Worm (Caenorhabditis elegans) whole organism, young adult: ENCODE data around the gene pfkb-1.2.
A peak's percentile ranks its signal among the peaks of the same experiment; 100 is the strongest.

ENCODE experiments used
- B0019.2 ChIP-seq: fragments of 200-800 bp; sonication (Bioruptor generic); conservative IDR thresholded peaks from 2 replicates; pipeline ENCODE4 v1.3.6; 2022; ENCODE audit warnings: missing genetic modification reagents, missing genetic modification characterization, missing compliant biosample characterization
- B0261.1 ChIP-seq: sonication (generic microtip); optimal IDR thresholded peaks from 2 replicates; lab custom pipeline; 2016; ENCODE audit warnings: mild to moderate bottlenecking, missing genetic modification characterization, moderate library complexity, missing compliant biosample characterization
- C17E4.6 ChIP-seq: fragments of 200-800 bp; sonication (Bioruptor generic); IDR thresholded peaks from 2 replicates; pipeline ENCODE4 v1.3.6; 2022; ENCODE audit warnings: missing genetic modification reagents, missing genetic modification characterization, missing compliant biosample characterization
- F22D6.2 ChIP-seq: sonication (generic microtip); optimal IDR thresholded peaks from 2 replicates; lab custom pipeline; 2016; ENCODE audit warnings: mild to moderate bottlenecking, missing genetic modification characterization, missing compliant biosample characterization
- F33H1.4 ChIP-seq: fragments of 200-800 bp; sonication (Bioruptor generic); IDR thresholded peaks from 2 replicates; pipeline ENCODE4 v1.3.6; 2022; ENCODE audit warnings: missing genetic modification reagents, missing genetic modification characterization, missing compliant biosample characterization
- F37B4.10 ChIP-seq: fragments of 200-800 bp; sonication (Bioruptor generic); IDR thresholded peaks from 2 replicates; pipeline ENCODE4 v1.3.6; 2022; ENCODE audit warnings: missing genetic modification characterization, missing compliant biosample characterization
- F39B2.1 ChIP-seq: fragments of 200-800 bp; sonication (Bioruptor generic); IDR thresholded peaks from 2 replicates; pipeline ENCODE4 v1.3.6; 2022; ENCODE audit warnings: missing genetic modification reagents, missing genetic modification characterization, missing compliant biosample characterization
- F55B11.4 ChIP-seq: sonication (generic microtip); optimal IDR thresholded peaks from 2 replicates; lab custom pipeline; 2016; ENCODE audit warnings: missing compliant biosample characterization, missing genetic modification characterization, borderline replicate concordance; ENCODE audit not compliant: insufficient read depth
- K12H6.12 ChIP-seq: fragments of 200-800 bp; sonication (Bioruptor generic); optimal IDR thresholded peaks from 2 replicates; lab custom pipeline; 2018; ENCODE audit warnings: mild to moderate bottlenecking, missing genetic modification characterization, missing compliant biosample characterization
- T26A5.8 ChIP-seq: sonication (generic microtip); optimal IDR thresholded peaks from 2 replicates; lab custom pipeline; 2016; ENCODE audit warnings: missing genetic modification characterization, missing compliant biosample characterization
- Y56A3A.18 ChIP-seq: fragments of 200-800 bp; sonication (Bioruptor generic); IDR thresholded peaks from 2 replicates; pipeline ENCODE4 v1.3.6; 2022; ENCODE audit warnings: missing genetic modification reagents, missing genetic modification characterization, missing compliant biosample characterization
- Y95B8A.8 ChIP-seq: fragments of 200-800 bp; sonication (Bioruptor generic); IDR thresholded peaks from 2 replicates; pipeline ENCODE4 v1.3.6; 2022; ENCODE audit warnings: missing genetic modification reagents, missing genetic modification characterization, missing compliant biosample characterization
- ZK185.1 ChIP-seq: sonication (generic microtip); optimal IDR thresholded peaks from 2 replicates; lab custom pipeline; 2016; ENCODE audit warnings: mild to moderate bottlenecking, missing genetic modification characterization, missing compliant biosample characterization; ENCODE audit not compliant: poor library complexity, severe bottlenecking
- akir-1 ChIP-seq: fragments of 200-800 bp; sonication (Bioruptor generic); optimal IDR thresholded peaks from 2 replicates; lab custom pipeline; 2018; ENCODE audit warnings: mild to moderate bottlenecking, missing genetic modification characterization, moderate library complexity, missing compliant biosample characterization
- attf-6 ChIP-seq: fragments of 200-800 bp; sonication (Bioruptor generic); IDR thresholded peaks from 2 replicates; pipeline ENCODE4 v1.3.6; 2022; ENCODE audit warnings: missing genetic modification reagents, missing genetic modification characterization, missing compliant biosample characterization
- die-1 ChIP-seq: sonication (generic microtip); optimal IDR thresholded peaks from 2 replicates; lab custom pipeline; 2016; ENCODE audit warnings: missing genotype, mild to moderate bottlenecking, missing genetic modification characterization, missing compliant biosample characterization
- ekl-4 ChIP-seq: fragments of 200-800 bp; sonication (Bioruptor generic); IDR thresholded peaks from 2 replicates; pipeline ENCODE4 v1.3.6; 2022; ENCODE audit warnings: missing genetic modification reagents, missing genetic modification characterization, missing compliant biosample characterization
- fkh-3 ChIP-seq: sonication (generic microtip); optimal IDR thresholded peaks from 2 replicates; lab custom pipeline; 2016; ENCODE audit warnings: mild to moderate bottlenecking, missing genetic modification characterization, missing compliant biosample characterization
- hlh-12 ChIP-seq: sonication (generic microtip); optimal IDR thresholded peaks from 2 replicates; lab custom pipeline; 2016; ENCODE audit warnings: missing genetic modification characterization, missing compliant biosample characterization
- hmg-1.2 ChIP-seq: fragments of 200-800 bp; sonication (Bioruptor generic); IDR thresholded peaks from 2 replicates; pipeline ENCODE4 v1.3.6; 2022; ENCODE audit warnings: missing genetic modification reagents, missing genetic modification characterization, missing compliant biosample characterization
- hrde-1 ChIP-seq: sonication (generic microtip); optimal IDR thresholded peaks from 2 replicates; lab custom pipeline; 2016; ENCODE audit warnings: missing genetic modification characterization, mild to moderate bottlenecking, missing compliant biosample characterization, moderate library complexity, missing genotype, missing genetic modification reagents, borderline replicate concordance
- lag-1 ChIP-seq: fragments of 200-800 bp; sonication (Bioruptor generic); IDR thresholded peaks from 2 replicates; pipeline ENCODE4 v1.3.6; 2022; ENCODE audit warnings: missing genetic modification reagents, missing genetic modification characterization, missing compliant biosample characterization
- lin-35 ChIP-seq, 3 experiments: fragments of 150-350 bp in 2 of 3; sonication (generic microtip) in 1 of 3; optimal IDR thresholded peaks; 2 replicates each; lab custom pipeline; 2014 to 2018; ENCODE audit warnings: missing biosample characterization in 3 of 3, missing genetic modification characterization in 3 of 3, missing genetic modification reagents in 3 of 3
- lir-1 ChIP-seq: fragments of 200-800 bp; sonication (Bioruptor generic); conservative IDR thresholded peaks from 2 replicates; pipeline ENCODE4 v1.3.6; 2022; ENCODE audit warnings: missing genetic modification reagents, missing genetic modification characterization, missing compliant biosample characterization
- lsl-1 ChIP-seq: fragments of 200-800 bp; sonication (Bioruptor generic); optimal IDR thresholded peaks from 2 replicates; lab custom pipeline; 2018; ENCODE audit warnings: mild to moderate bottlenecking, missing genetic modification characterization, moderate library complexity, missing compliant biosample characterization
- madf-10 ChIP-seq: sonication (generic microtip); optimal IDR thresholded peaks from 2 replicates; lab custom pipeline; 2016; ENCODE audit warnings: mild to moderate bottlenecking, missing genetic modification characterization, missing compliant biosample characterization
- madf-3 ChIP-seq: fragments of 200-800 bp; sonication (Bioruptor generic); IDR thresholded peaks from 2 replicates; pipeline ENCODE4 v1.3.6; 2022; ENCODE audit warnings: missing genetic modification reagents, missing genetic modification characterization, missing compliant biosample characterization
- madf-6 ChIP-seq: fragments of 200-800 bp; sonication (Bioruptor generic); IDR thresholded peaks from 2 replicates; pipeline ENCODE4 v1.3.6; 2022; ENCODE audit warnings: missing genetic modification reagents, missing genetic modification characterization, missing compliant biosample characterization
- nhr-179 ChIP-seq: sonication (generic microtip); optimal IDR thresholded peaks from 2 replicates; lab custom pipeline; 2016; ENCODE audit warnings: mild to moderate bottlenecking, missing genetic modification characterization, missing compliant biosample characterization
- nhr-80 ChIP-seq: sonication (generic microtip); optimal IDR thresholded peaks from 2 replicates; lab custom pipeline; 2016; ENCODE audit warnings: missing genetic modification characterization, missing compliant biosample characterization
- nhr-90 ChIP-seq: sonication (generic microtip); optimal IDR thresholded peaks from 2 replicates; lab custom pipeline; 2016; ENCODE audit warnings: missing genotype, mild to moderate bottlenecking, missing genetic modification characterization, missing compliant biosample characterization
- pha-4 ChIP-seq: fragments of 150-350 bp; sonication (generic microtip); optimal IDR thresholded peaks from 2 replicates; lab custom pipeline; 2014; ENCODE audit warnings: missing biosample characterization, missing genetic modification reagents, missing genetic modification characterization
- rec-8 ChIP-seq, 2 experiments: sonication (generic microtip); optimal IDR thresholded peaks; 2 replicates each; lab custom pipeline; 2016; ENCODE audit warnings: mild to moderate bottlenecking in 2 of 2, missing genetic modification characterization in 2 of 2, missing genetic modification reagents in 2 of 2, missing genotype in 2 of 2, missing biosample characterization in 1 of 2, missing compliant biosample characterization in 1 of 2, moderate library complexity in 1 of 2
- rpc-1 ChIP-seq, 2 experiments: fragments of 150-350 bp in 1 of 2; sonication (generic microtip) in 1 of 2; optimal IDR thresholded peaks; 2 replicates each; lab custom pipeline; 2014 to 2018; ENCODE audit warnings: missing biosample characterization in 1 of 2, missing genetic modification characterization in 1 of 2, missing genetic modification reagents in 1 of 2, missing genotype in 1 of 2
- snpc-1.3 ChIP-seq: sonication (generic microtip); optimal IDR thresholded peaks from 2 replicates; lab custom pipeline; 2017; ENCODE audit warnings: missing genetic modification characterization, mild to moderate bottlenecking, missing compliant biosample characterization, antibody characterized with exemption, moderate library complexity, missing genotype, missing genetic modification reagents; ENCODE audit not compliant: insufficient read depth
- snpc-3.4 ChIP-seq: sonication (generic microtip); optimal IDR thresholded peaks from 2 replicates; lab custom pipeline; 2017; ENCODE audit warnings: missing genetic modification characterization, mild to moderate bottlenecking, missing compliant biosample characterization, antibody characterized with exemption, moderate library complexity, missing genotype, missing genetic modification reagents
- snpc-4 ChIP-seq, 5 experiments: fragments of 150-350 bp in 1 of 5; sonication (generic microtip) in 4 of 5; optimal IDR thresholded peaks; 2 replicates each; lab custom pipeline; 2014 to 2018; ENCODE audit warnings: missing genetic modification characterization in 5 of 5, missing biosample characterization in 3 of 5, antibody characterized with exemption in 2 of 5, mild to moderate bottlenecking in 2 of 5, missing compliant biosample characterization in 2 of 5, missing genotype in 2 of 5, moderate library complexity in 2 of 5, missing genetic modification reagents in 1 of 5
- somi-1 ChIP-seq: fragments of 200-800 bp; sonication (Bioruptor generic); optimal IDR thresholded peaks from 2 replicates; lab custom pipeline; 2018; ENCODE audit warnings: mild to moderate bottlenecking, missing genetic modification characterization, missing compliant biosample characterization
- sptf-2 ChIP-seq: fragments of 200-800 bp; sonication (Bioruptor generic); optimal IDR thresholded peaks from 2 replicates; lab custom pipeline; 2018; ENCODE audit warnings: mild to moderate bottlenecking, missing genetic modification characterization, missing compliant biosample characterization
- tlf-1 ChIP-seq: fragments of 200-800 bp; sonication (Bioruptor generic); optimal IDR thresholded peaks from 2 replicates; lab custom pipeline; 2018; ENCODE audit warnings: mild to moderate bottlenecking, missing genetic modification characterization, missing compliant biosample characterization
- unc-130 ChIP-seq: sonication (generic microtip); optimal IDR thresholded peaks from 2 replicates; lab custom pipeline; 2016; ENCODE audit warnings: missing genetic modification reagents, missing genetic modification characterization, missing compliant biosample characterization
- zfh-2 ChIP-seq: fragments of 200-800 bp; sonication (Bioruptor generic); conservative IDR thresholded peaks from 2 replicates; pipeline ENCODE4 v1.3.6; 2022; ENCODE audit warnings: missing genetic modification reagents, missing genetic modification characterization, missing compliant biosample characterization
- ztf-22 ChIP-seq: fragments of 200-800 bp; sonication (Bioruptor generic); optimal IDR thresholded peaks from 2 replicates; lab custom pipeline; 2018; ENCODE audit warnings: mild to moderate bottlenecking, missing genetic modification characterization, moderate library complexity, missing compliant biosample characterization
- ztf-28 ChIP-seq: fragments of 200-800 bp; sonication (Bioruptor generic); IDR thresholded peaks from 2 replicates; pipeline ENCODE4 v1.3.6; 2022; ENCODE audit warnings: missing genetic modification reagents, missing genetic modification characterization, missing compliant biosample characterization

pfkb-1.2 gene

ce11 chrIV:5946602-5947444 lies 5.1 kb downstream of the pfkb-1.2 start, which contains the start of gene inx-7 (continued):
- TF ChIP-seq madf-6 = peak; percentile 82
- no peak for TF ChIP-seq lag-1 (GFP tag; lab: Robert Waterston, UW)
- peak; percentile 48 for TF ChIP-seq unc-130
- peak; percentile 49 for TF ChIP-seq tlf-1 (GFP tag; lab: Kevin White, UChicago)
- peak; percentile 55 for TF ChIP-seq F33H1.4 (GFP tag; lab: Robert Waterston, UW)
- no peak for TF ChIP-seq madf-10
- 0 out of 2 replicates have a peak, but pooled peaks have one; percentile 19 for TF ChIP-seq F39B2.1
- peak; percentile 22; the same call in 1 of the 2 replicates for TF ChIP-seq Y56A3A.18 (GFP tag; lab: Robert Waterston, UW)
- peak; percentile 62 for TF ChIP-seq snpc-1.3 (tag; lab: Kevin White, UChicago)
- TF ChIP-seq F55B11.4 (tag; lab: Kevin White, UChicago) = no peak
- TF ChIP-seq fkh-3 = no peak
- TF ChIP-seq hrde-1 = peak; percentile 55
- no peak for TF ChIP-seq lir-1 (GFP tag; lab: Robert Waterston, UW)
- TF ChIP-seq F22D6.2 (tag; lab: Kevin White, UChicago) = no peak
- no peak for TF ChIP-seq F37B4.10
- TF ChIP-seq nhr-90 (tag; lab: Kevin White, UChicago) = peak; percentile 10
- TF ChIP-seq B0019.2 (GFP tag; lab: Robert Waterston, UW) = no peak
- no peak for TF ChIP-seq ztf-22
- TF ChIP-seq die-1 = peak; percentile 41
- TF ChIP-seq attf-6 (GFP tag; lab: Robert Waterston, UW) = peak; percentile 89

- peak; percentile 76 for TF ChIP-seq snpc-4 (GFP tag; optimal IDR thresholded peaks at IDR 0.05; lab: Kevin White, UChicago)
- TF ChIP-seq snpc-4 (tag; optimal IDR thresholded peaks at IDR 0.05; lab: Kevin White, UChicago) = peak in 3 of 4 experiments; percentile 79 to 94 (median 90)
- TF ChIP-seq C17E4.6 (GFP tag; lab: Robert Waterston, UW) = no peak
- no peak for TF ChIP-seq nhr-179 (tag; lab: Kevin White, UChicago)
- TF ChIP-seq sptf-2 (GFP tag; lab: Kevin White, UChicago) = no peak
- no peak for TF ChIP-seq unc-130
- peak; percentile 57 for TF ChIP-seq snpc-3.4 (tag; lab: Kevin White, UChicago)
- no peak for TF ChIP-seq somi-1
- no peak for TF ChIP-seq ekl-4 (GFP tag; lab: Robert Waterston, UW)
- TF ChIP-seq akir-1 (GFP tag; lab: Kevin White, UChicago) = no peak
- TF ChIP-seq ztf-22 = no peak
- no peak for TF ChIP-seq rpc-1 (optimal IDR thresholded peaks at IDR 0.05; lab: Kevin White, UChicago)
- no peak for TF ChIP-seq rpc-1 (tag; optimal IDR thresholded peaks at IDR 0.05; lab: Kevin White, UChicago)
- TF ChIP-seq T26A5.8 (tag; lab: Kevin White, UChicago) = no peak
- no peak for TF ChIP-seq ztf-28 (GFP tag; lab: Robert Waterston, UW)
- TF ChIP-seq Y95B8A.8 = no peak
- TF ChIP-seq lin-35 (GFP tag; optimal IDR thresholded peaks at IDR 0.05; lab: Kevin White, UChicago) = peak in 1 of 3 experiments; percentile 14
- no peak for TF ChIP-seq zfh-2
- no peak for TF ChIP-seq B0261.1 (tag; lab: Kevin White, UChicago)
- TF ChIP-seq lsl-1 (GFP tag; lab: Kevin White, UChicago) = peak; percentile 75
- TF ChIP-seq rec-8 (tag; optimal IDR thresholded peaks at IDR 0.05; lab: Kevin White, UChicago) = no peak
- TF ChIP-seq nhr-80 (tag; lab: Kevin White, UChicago) = peak; percentile 7
- 0 out of 2 replicates have a peak, but pooled peaks have one; percentile 40 for TF ChIP-seq madf-3 (GFP tag; lab: Robert Waterston, UW)
- TF ChIP-seq hmg-1.2 = peak; percentile 90
- no peak for TF ChIP-seq ZK185.1
- no peak for TF ChIP-seq hlh-12
- no peak for TF ChIP-seq pha-4
- no peak for TF ChIP-seq madf-10
- no peak for TF ChIP-seq K12H6.12 (tag; lab: Kevin White, UChicago)
Observed at ce11 chrIV:5947555-5948151, 5.9 kb downstream of the pfkb-1.2 start, which contains the start of gene rps-25. TSS of gene rps-25 (minus strand) at chrIV:5947605.
